Fruit fly (Drosophila melanogaster) whole organism, pupa: Measurements from ENCODE around the gene MESR6.
A peak's percentile ranks its signal among the peaks of the same experiment; 100 is the strongest.

Source experiments
- CG10348 ChIP-seq: fragments of 200-800 bp; sonication (Bioruptor generic); IDR thresholded peaks from 2 replicates; pipeline ENCODE4 v1.3.6; 2022; ENCODE audit warnings: missing biosample characterization, missing genetic modification characterization
- CG32121 ChIP-seq: fragments of 200-800 bp; sonication (Bioruptor generic); IDR thresholded peaks from 2 replicates; pipeline ENCODE4 v1.3.6; 2022; ENCODE audit warnings: missing biosample characterization, missing genetic modification characterization
- CG34367 ChIP-seq: fragments of 200-800 bp; sonication (Bioruptor generic); optimal IDR thresholded peaks from 2 replicates; lab custom pipeline; 2018; ENCODE audit warnings: missing biosample characterization, mild to moderate bottlenecking, missing genetic modification characterization
- CG8301 ChIP-seq: fragments of 200-800 bp; sonication (Bioruptor generic); optimal IDR thresholded peaks from 2 replicates; lab custom pipeline; 2018; ENCODE audit warnings: missing biosample characterization, mild to moderate bottlenecking, missing genetic modification characterization
- fd96Ca ChIP-seq: fragments of 200-800 bp; sonication (Bioruptor generic); IDR thresholded peaks from 3 replicates; pipeline ENCODE4 v1.3.6; 2022; ENCODE audit warnings: missing biosample characterization, missing genetic modification characterization

DNA sequence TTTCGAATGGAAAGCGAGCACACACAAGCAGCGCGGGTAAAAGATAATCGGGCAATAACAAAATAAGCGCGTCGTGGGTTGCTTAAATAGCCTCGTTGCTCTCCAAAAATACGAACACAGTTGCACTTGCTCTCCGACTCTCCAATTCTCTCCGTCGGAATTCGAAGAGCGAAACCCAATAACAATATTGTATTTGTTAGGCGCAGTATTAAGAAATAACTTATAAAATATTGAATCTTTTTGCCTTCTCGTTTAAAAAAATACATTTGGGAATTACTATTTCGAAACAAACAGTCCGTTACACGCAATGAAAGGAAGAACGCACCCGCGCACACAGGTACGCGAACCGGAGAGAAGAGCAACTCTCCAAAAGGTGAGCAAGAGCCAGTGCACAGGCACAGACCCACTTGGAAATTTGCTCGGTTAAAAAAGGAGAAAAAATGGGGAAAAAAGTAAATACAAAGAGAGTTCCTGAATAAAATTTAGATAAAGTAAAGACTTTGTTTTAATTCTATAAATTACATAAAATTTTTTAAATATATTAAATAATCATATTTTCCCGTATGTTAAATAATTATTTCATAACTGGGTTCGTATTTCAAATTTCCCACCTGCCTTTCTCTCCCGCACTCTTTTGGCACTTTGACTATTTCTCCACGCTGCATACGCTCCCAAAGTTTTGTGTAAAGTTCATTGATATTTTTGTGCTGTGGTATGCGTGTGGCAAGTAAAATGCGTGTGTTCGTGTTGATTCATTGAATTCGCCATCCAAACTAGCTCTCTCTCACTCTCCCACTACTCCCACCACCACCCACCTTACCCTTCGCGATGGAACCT is 5.9 kb upstream of the MESR6 start, which contains the start of gene Mkp3:
- TF ChIP-seq CG10348 (GFP tag; lab: Robert Waterston, UW): peak; percentile 73; the same call in 1 of the 2 replicates
- peak; percentile 89 for TF ChIP-seq fd96Ca (GFP tag; lab: Robert Waterston, UW)
- TF ChIP-seq CG34367 (tag; lab: Kevin White, UChicago): peak; percentile 76
- peak; percentile 90 for TF ChIP-seq CG8301 (tag; lab: Kevin White, UChicago)
- peak; percentile 95 for TF ChIP-seq CG32121 (GFP tag; lab: Robert Waterston, UW)
